Worm (Caenorhabditis elegans): Measurements from ENCODE around the gene fahd-1.

The fahd-1 gene

ce11 chrIII:7937548-7937947 lies 45.5 kb downstream of the fahd-1 start, which contains the start of gene C29E4.10:
C29E4.10 (plus strand) TSS chrIII:7937848.
- TF ChIP-seq tab-1 (GFP tag; IDR thresholded peaks at IDR 0.05) (no peak), T22C8.4 (GFP tag; IDR thresholded peaks at IDR 0.05) (no peak), med-1 (GFP tag; optimal IDR thresholded peaks at IDR 0.05; ENCODE audit: insufficient read depth) (no peak), cog-1 (tag; optimal IDR thresholded peaks at IDR 0.05) (no peak), flt-1 (GFP tag; IDR thresholded peaks at IDR 0.05) (no peak), ref-1 (GFP tag; conservative IDR thresholded peaks at IDR 0.05) (no peak), klf-2 (GFP tag; conservative IDR thresholded peaks at IDR 0.05) (no peak), ztf-29 (GFP tag; IDR thresholded peaks at IDR 0.05) (no peak), ztf-23 (GFP tag; IDR thresholded peaks at IDR 0.05) (no peak)

- TF ChIP-seq T22C8.4 (GFP tag; IDR thresholded peaks at IDR 0.05) (no peak), ztf-29 (GFP tag; IDR thresholded peaks at IDR 0.05) (no peak), cog-1 (tag; optimal IDR thresholded peaks at IDR 0.05) (no peak), med-1 (GFP tag; optimal IDR thresholded peaks at IDR 0.05; ENCODE audit: insufficient read depth) (no peak), ref-1 (GFP tag; conservative IDR thresholded peaks at IDR 0.05) (no peak), klf-2 (GFP tag; conservative IDR thresholded peaks at IDR 0.05) (no peak), tab-1 (GFP tag; IDR thresholded peaks at IDR 0.05) (no peak), flt-1 (GFP tag; IDR thresholded peaks at IDR 0.05) (no peak), ztf-23 (GFP tag; IDR thresholded peaks at IDR 0.05) (no peak)
Measured at ce11 chrIII:7940819-7941218, 48.8 kb downstream of the fahd-1 start, which contains the start of gene C29E4.12. C29E4.12 (plus strand) TSS chrIII:7941151.

ce11 chrIII:7941417-7941816 lies 49.4 kb downstream of the fahd-1 start, which contains the start of gene kle-2:
kle-2 (plus strand) TSS chrIII:7941717.
- TF ChIP-seq flt-1 (GFP tag; IDR thresholded peaks at IDR 0.05), result no peak
- no peak for TF ChIP-seq ref-1 (GFP tag; conservative IDR thresholded peaks at IDR 0.05)
- no peak for TF ChIP-seq T22C8.4 (GFP tag; IDR thresholded peaks at IDR 0.05)
- TF ChIP-seq tab-1 (GFP tag; IDR thresholded peaks at IDR 0.05), result no peak
- TF ChIP-seq ztf-29 (GFP tag; IDR thresholded peaks at IDR 0.05), result no peak
- no peak for TF ChIP-seq med-1 (GFP tag; optimal IDR thresholded peaks at IDR 0.05; ENCODE audit: insufficient read depth)
- TF ChIP-seq klf-2 (GFP tag; conservative IDR thresholded peaks at IDR 0.05), result no peak
- no peak for TF ChIP-seq ztf-23 (GFP tag; IDR thresholded peaks at IDR 0.05)
- no peak for TF ChIP-seq cog-1 (tag; optimal IDR thresholded peaks at IDR 0.05)

Measured in whole organism, midembryonic.